Fruit fly (Drosophila melanogaster) whole organism, embryonic: ENCODE data around the gene srp.

ENCODE experiments used
- BEAF-32 ChIP-seq: fragments of 200-800 bp; sonication (Bioruptor generic); optimal IDR thresholded peaks from 3 replicates; lab custom pipeline; 2017; ENCODE audit warnings: missing biosample characterization, missing genetic modification characterization, mild to moderate bottlenecking, moderate library complexity, missing genetic modification reagents
- CG10654 ChIP-seq: fragments of 200-800 bp; sonication (Bioruptor generic); optimal IDR thresholded peaks from 2 replicates; lab custom pipeline; 2016; ENCODE audit warnings: missing biosample characterization, missing genetic modification characterization
- CG14014 ChIP-seq: fragments of 200-800 bp; sonication (Bioruptor generic); IDR thresholded peaks from 2 replicates; pipeline ENCODE4 v1.3.6; 2022; ENCODE audit warnings: missing biosample characterization, missing genetic modification characterization
- CG14667 ChIP-seq: fragments of 200-800 bp; sonication (Bioruptor generic); IDR thresholded peaks from 2 replicates; pipeline ENCODE4 v1.3.6; 2022; ENCODE audit warnings: missing biosample characterization, missing genetic modification characterization
- CG16863 ChIP-seq: fragments of 200-800 bp; sonication (Bioruptor generic); optimal IDR thresholded peaks from 3 replicates; lab custom pipeline; 2016; ENCODE audit warnings: missing biosample characterization, missing genetic modification characterization
- CG18011 ChIP-seq: fragments of 200-800 bp; sonication (Bioruptor generic); optimal IDR thresholded peaks from 2 replicates; lab custom pipeline; 2017; ENCODE audit warnings: missing biosample characterization, missing genetic modification characterization, mild to moderate bottlenecking, moderate library complexity, missing genotype
- CG2712 ChIP-seq: fragments of 200-800 bp; optimal IDR thresholded peaks from 3 replicates; lab custom pipeline; 2019; ENCODE audit warnings: missing biosample characterization, mild to moderate bottlenecking, missing genetic modification characterization, moderate library complexity
- CG2875 ChIP-seq: fragments of 200-800 bp; sonication (Bioruptor generic); optimal IDR thresholded peaks from 2 replicates; lab custom pipeline; 2017; ENCODE audit warnings: missing biosample characterization, mild to moderate bottlenecking, missing genetic modification characterization, missing genetic modification reagents
- CG32532 ChIP-seq: fragments of 200-800 bp; sonication (Bioruptor generic); IDR thresholded peaks from 2 replicates; pipeline ENCODE4 v1.3.6; 2022; ENCODE audit warnings: missing biosample characterization, missing genetic modification characterization
- CG42726 ChIP-seq: fragments of 200-800 bp; sonication (Bioruptor generic); IDR thresholded peaks from 2 replicates; pipeline ENCODE4 v1.3.6; 2022; ENCODE audit warnings: missing biosample characterization, missing genetic modification characterization; ENCODE audit not compliant: partially characterized antibody
- CG6175 ChIP-seq: fragments of 200-800 bp; sonication (Bioruptor generic); IDR thresholded peaks from 3 replicates; pipeline ENCODE4 v1.3.6; 2022; ENCODE audit warnings: missing biosample characterization, missing genetic modification characterization
- CG6813 ChIP-seq: fragments of 200-800 bp; sonication (Bioruptor generic); optimal IDR thresholded peaks from 2 replicates; lab custom pipeline; 2017; ENCODE audit warnings: missing biosample characterization, missing genetic modification characterization, mild to moderate bottlenecking, moderate library complexity, missing genetic modification reagents
- CG7556 ChIP-seq: fragments of 200-800 bp; sonication (Bioruptor generic); optimal IDR thresholded peaks from 2 replicates; lab custom pipeline; 2017; ENCODE audit warnings: missing biosample characterization, mild to moderate bottlenecking, missing genetic modification characterization
- CG7745 ChIP-seq: fragments of 200-800 bp; sonication (Bioruptor generic); optimal IDR thresholded peaks from 2 replicates; lab custom pipeline; 2018; ENCODE audit warnings: missing biosample characterization, mild to moderate bottlenecking, missing genetic modification characterization, moderate library complexity
- CG7987 ChIP-seq: fragments of 200-800 bp; sonication (Bioruptor generic); optimal IDR thresholded peaks from 2 replicates; lab custom pipeline; 2018; ENCODE audit warnings: missing biosample characterization, mild to moderate bottlenecking, missing genetic modification characterization, moderate library complexity
- CG8281 ChIP-seq: fragments of 200-800 bp; sonication (Bioruptor generic); optimal IDR thresholded peaks from 2 replicates; lab custom pipeline; 2018; ENCODE audit warnings: missing biosample characterization, mild to moderate bottlenecking, missing genetic modification characterization, moderate library complexity
- CG8765 ChIP-seq: fragments of 200-800 bp; sonication (Bioruptor generic); IDR thresholded peaks from 2 replicates; pipeline ENCODE4 v1.3.6; 2022; ENCODE audit warnings: missing biosample characterization, missing genetic modification characterization
- Chrac-16 ChIP-seq: fragments of 200-800 bp; sonication (Bioruptor generic); optimal IDR thresholded peaks from 3 replicates; lab custom pipeline; 2016; ENCODE audit warnings: missing biosample characterization, missing genetic modification characterization
- ERR ChIP-seq: fragments of 200-800 bp; sonication (Bioruptor generic); optimal IDR thresholded peaks from 2 replicates; lab custom pipeline; 2016; ENCODE audit warnings: missing biosample characterization, missing genetic modification characterization
- Ets97D ChIP-seq: fragments of 200-800 bp; sonication (Bioruptor generic); optimal IDR thresholded peaks from 3 replicates; lab custom pipeline; 2016; ENCODE audit warnings: missing biosample characterization, missing genetic modification characterization
- Fer3 ChIP-seq: fragments of 200-800 bp; sonication (Bioruptor generic); optimal IDR thresholded peaks from 2 replicates; lab custom pipeline; 2018; ENCODE audit warnings: missing biosample characterization, mild to moderate bottlenecking, missing genetic modification characterization, moderate library complexity
- HmgZ ChIP-seq: fragments of 200-800 bp; sonication (Bioruptor generic); optimal IDR thresholded peaks from 2 replicates; lab custom pipeline; 2018; ENCODE audit warnings: missing biosample characterization, mild to moderate bottlenecking, missing genetic modification characterization
- Hr3 ChIP-seq: fragments of 200-800 bp; sonication (Bioruptor generic); optimal IDR thresholded peaks from 3 replicates; lab custom pipeline; 2016; ENCODE audit warnings: missing biosample characterization, missing genetic modification characterization
- Jarid2 ChIP-seq: fragments of 200-800 bp; sonication (Bioruptor generic); optimal IDR thresholded peaks from 3 replicates; lab custom pipeline; 2017; ENCODE audit warnings: mild to moderate bottlenecking, missing biosample characterization, missing genetic modification reagents, missing genetic modification characterization
- Mrtf ChIP-seq: fragments of 200-800 bp; sonication (Bioruptor generic); IDR thresholded peaks from 3 replicates; pipeline ENCODE4 v1.3.6; 2022; ENCODE audit warnings: missing biosample characterization, missing genetic modification characterization
- Nf-YC ChIP-seq: fragments of 200-800 bp; optimal IDR thresholded peaks from 3 replicates; lab custom pipeline; 2019; ENCODE audit warnings: missing biosample characterization, mild to moderate bottlenecking, missing genetic modification characterization, moderate library complexity
- ap ChIP-seq: fragments of 200-800 bp; sonication (Bioruptor generic); IDR thresholded peaks from 2 replicates; pipeline ENCODE4 v1.3.6; 2022; ENCODE audit warnings: missing biosample characterization, missing genetic modification characterization
- ash1 ChIP-seq: fragments of 200-800 bp; sonication (Bioruptor generic); optimal IDR thresholded peaks from 2 replicates; lab custom pipeline; 2018; ENCODE audit warnings: missing biosample characterization, mild to moderate bottlenecking, missing genetic modification characterization
- chinmo ChIP-seq: fragments of 200-800 bp; sonication (Bioruptor generic); IDR thresholded peaks from 4 replicates; pipeline ENCODE4 v1.3.6; 2022; ENCODE audit warnings: missing biosample characterization, missing genetic modification characterization; ENCODE audit not compliant: partially characterized antibody
- dati ChIP-seq: fragments of 200-800 bp; sonication (Bioruptor generic); IDR thresholded peaks from 2 replicates; pipeline ENCODE4 v1.3.6; 2022; ENCODE audit warnings: missing biosample characterization, missing genetic modification characterization
- fd102C ChIP-seq: fragments of 200-800 bp; sonication (Bioruptor generic); optimal IDR thresholded peaks from 2 replicates; lab custom pipeline; 2018; ENCODE audit warnings: missing biosample characterization, mild to moderate bottlenecking, missing genetic modification characterization, moderate library complexity
- ind ChIP-seq: fragments of 200-800 bp; sonication (Bioruptor generic); optimal IDR thresholded peaks from 3 replicates; lab custom pipeline; 2016; ENCODE audit warnings: missing biosample characterization, missing genetic modification characterization
- insv ChIP-seq, 2 experiments: fragments of 200-800 bp; sonication (Bioruptor generic); optimal IDR thresholded peaks; 3 replicates each; lab custom pipeline; 2016 to 2018; ENCODE audit warnings: missing biosample characterization in 2 of 2, missing genetic modification characterization in 2 of 2
- lola ChIP-seq, 3 experiments: fragments of >200 bp in 2 of 3; fragments of 200-800 bp in 1 of 3; sonication (Bioruptor generic) in 1 of 3; optimal IDR thresholded peaks; 2 replicates each; lab custom pipeline; 2017 to 2019; ENCODE audit warnings: missing biosample characterization in 3 of 3, missing genetic modification characterization in 3 of 3, mild to moderate bottlenecking in 1 of 3, moderate library complexity in 1 of 3
- nerfin-2 ChIP-seq: fragments of 200-800 bp; sonication (Bioruptor generic); IDR thresholded peaks from 2 replicates; pipeline ENCODE4 v1.3.6; 2022; ENCODE audit warnings: missing biosample characterization, missing genetic modification characterization; ENCODE audit not compliant: partially characterized antibody
- nmo ChIP-seq: fragments of 200-800 bp; sonication (Bioruptor generic); optimal IDR thresholded peaks from 2 replicates; lab custom pipeline; 2018; ENCODE audit warnings: missing biosample characterization, mild to moderate bottlenecking, missing genetic modification characterization, moderate library complexity
- oc ChIP-seq: fragments of 200-800 bp; sonication (Bioruptor generic); optimal IDR thresholded peaks from 2 replicates; lab custom pipeline; 2018; ENCODE audit warnings: missing biosample characterization, mild to moderate bottlenecking, missing genetic modification characterization, moderate library complexity
- pb ChIP-seq: fragments of 200-800 bp; sonication (Bioruptor generic); optimal IDR thresholded peaks from 3 replicates; lab custom pipeline; 2016; ENCODE audit warnings: missing biosample characterization, missing genetic modification characterization
- repo ChIP-seq: fragments of 200-800 bp; sonication (Bioruptor generic); optimal IDR thresholded peaks from 2 replicates; lab custom pipeline; 2016; ENCODE audit warnings: missing biosample characterization, missing genetic modification characterization
- schlank ChIP-seq: fragments of 200-800 bp; sonication (Bioruptor generic); optimal IDR thresholded peaks from 2 replicates; lab custom pipeline; 2018; ENCODE audit warnings: missing biosample characterization, mild to moderate bottlenecking, missing genetic modification characterization
- so ChIP-seq: fragments of 200-800 bp; sonication (Bioruptor generic); IDR thresholded peaks from 3 replicates; pipeline ENCODE4 v1.3.6; 2022; ENCODE audit warnings: missing biosample characterization, missing genetic modification characterization
- sug ChIP-seq: fragments of 200-800 bp; optimal IDR thresholded peaks from 2 replicates; lab custom pipeline; 2019; ENCODE audit warnings: missing biosample characterization, mild to moderate bottlenecking, missing genetic modification characterization, moderate library complexity
- tgo ChIP-seq: fragments of 200-800 bp; sonication (Bioruptor generic); IDR thresholded peaks from 3 replicates; pipeline ENCODE4 v1.3.6; 2022; ENCODE audit warnings: missing biosample characterization, missing genetic modification characterization
- toy ChIP-seq: fragments of 200-800 bp; sonication (Bioruptor generic); IDR thresholded peaks from 2 replicates; pipeline ENCODE4 v1.3.6; 2022; ENCODE audit warnings: missing biosample characterization, missing genetic modification characterization
- trh ChIP-seq: fragments of 200-800 bp; sonication (Bioruptor generic); optimal IDR thresholded peaks from 2 replicates; lab custom pipeline; 2016; ENCODE audit warnings: missing biosample characterization, missing genetic modification characterization
- twi ChIP-seq: fragments of 200-800 bp; optimal IDR thresholded peaks from 2 replicates; lab custom pipeline; 2019; ENCODE audit warnings: missing biosample characterization, mild to moderate bottlenecking, missing genetic modification characterization, moderate library complexity
- usp ChIP-seq: fragments of >200 bp; optimal IDR thresholded peaks from 2 replicates; lab custom pipeline; 2017; ENCODE audit warnings: missing biosample characterization, missing genetic modification characterization
- vvl ChIP-seq: fragments of 200-800 bp; sonication (Bioruptor generic); IDR thresholded peaks from 2 replicates; pipeline ENCODE4 v1.3.6; 2022; ENCODE audit warnings: missing biosample characterization, missing genetic modification characterization
- wdn ChIP-seq: fragments of 200-800 bp; sonication (Bioruptor generic); IDR thresholded peaks from 2 replicates; pipeline ENCODE4 v1.3.6; 2022; ENCODE audit warnings: missing biosample characterization, missing genetic modification characterization
- zfh1 ChIP-seq: fragments of 200-800 bp; sonication (Bioruptor generic); IDR thresholded peaks from 3 replicates; pipeline ENCODE4 v1.3.6; 2022; ENCODE audit warnings: missing biosample characterization, missing genetic modification characterization

srp gene

dm6 chr3R:15993139-15993804 lies 7.3 kb downstream of the srp start (continued):
- TF ChIP-seq nerfin-2, result peak; percentile 51
- no peak for TF ChIP-seq repo (GFP tag; lab: Kevin White, UChicago)
- TF ChIP-seq CG14014 (GFP tag; lab: Robert Waterston, UW), result peak; percentile 26; the same call in 1 of the 2 replicates
- TF ChIP-seq CG18011 (GFP tag; lab: Kevin White, UChicago), result peak; percentile 54
- peak; percentile 23; the same call in 1 of the 3 replicates for TF ChIP-seq tgo (GFP tag; lab: Robert Waterston, UW)
- TF ChIP-seq dati (GFP tag; lab: Robert Waterston, UW), result no peak
- no peak for TF ChIP-seq CG2875 (GFP tag; lab: Kevin White, UChicago)
- no peak for TF ChIP-seq twi
- no peak for TF ChIP-seq Chrac-16
- no peak for TF ChIP-seq ERR (GFP tag; lab: Kevin White, UChicago)
- peak; percentile 56; the same call in 1 of the 2 replicates for TF ChIP-seq CG8765 (GFP tag; lab: Robert Waterston, UW)
- TF ChIP-seq CG10654 (GFP tag; lab: Kevin White, UChicago), result no peak
- TF ChIP-seq ap, result no peak
- no peak for TF ChIP-seq CG16863 (GFP tag; lab: Kevin White, UChicago)
- TF ChIP-seq Hr3 (GFP tag; lab: Kevin White, UChicago), result no peak
- peak; percentile 30 for TF ChIP-seq oc (tag; lab: Kevin White, UChicago)
- peak; percentile 93; the same call in 3 of the 4 replicates for TF ChIP-seq chinmo
- no peak for TF ChIP-seq Fer3 (tag; lab: Kevin White, UChicago)
- peak; percentile 81 for TF ChIP-seq HmgZ (tag; lab: Kevin White, UChicago)
- no peak for TF ChIP-seq wdn
- peak; percentile 99 for TF ChIP-seq Nf-YC (tag; lab: Kevin White, UChicago)
- no peak for TF ChIP-seq schlank
- TF ChIP-seq vvl (GFP tag; lab: Robert Waterston, UW), result peak; percentile 75
- TF ChIP-seq BEAF-32 (GFP tag; lab: Kevin White, UChicago), result no peak
- TF ChIP-seq CG7745 (tag; lab: Kevin White, UChicago), result no peak
- no peak for TF ChIP-seq fd102C (GFP tag; lab: Kevin White, UChicago)
- peak; percentile 47 for TF ChIP-seq CG2712
- no peak for TF ChIP-seq so (GFP tag; lab: Robert Waterston, UW)
- no peak for TF ChIP-seq toy (GFP tag; lab: Robert Waterston, UW)
- peak; percentile 12 for TF ChIP-seq nmo
- peak; percentile 59 for TF ChIP-seq Jarid2
- TF ChIP-seq Mrtf (GFP tag; lab: Robert Waterston, UW), result no peak
- TF ChIP-seq CG7556 (GFP tag; lab: Kevin White, UChicago), result no peak
- TF ChIP-seq insv (GFP tag; optimal IDR thresholded peaks at IDR 0.05; lab: Kevin White, UChicago), result no peak
- TF ChIP-seq CG14667, result no peak
- peak; percentile 50 for TF ChIP-seq CG7987 (GFP tag; lab: Kevin White, UChicago)
- TF ChIP-seq CG6813 (GFP tag; lab: Kevin White, UChicago), result no peak
- 0 out of 2 replicates have a peak, but pooled peaks have one; percentile 35 for TF ChIP-seq CG42726
- no peak for TF ChIP-seq ind (GFP tag; lab: Kevin White, UChicago)
- no peak for TF ChIP-seq zfh1 (GFP tag; lab: Robert Waterston, UW)
- peak; percentile 32; the same call in 1 of the 2 replicates for TF ChIP-seq CG32532
- TF ChIP-seq Ets97D (GFP tag; lab: Kevin White, UChicago), result no peak
- TF ChIP-seq CG8281 (tag; lab: Kevin White, UChicago), result no peak
- TF ChIP-seq usp (GFP tag; lab: Kevin White, UChicago), result no peak
- TF ChIP-seq ash1 (GFP tag; lab: Kevin White, UChicago), result peak; percentile 97
- TF ChIP-seq CG6175 (GFP tag; lab: Robert Waterston, UW), result peak; percentile 79
- TF ChIP-seq trh, result no peak
- TF ChIP-seq lola (GFP tag; optimal IDR thresholded peaks at IDR 0.05; lab: Kevin White, UChicago), result peak in 1 of 3 experiments; percentile 32
- peak; percentile 72 for TF ChIP-seq sug
- no peak for TF ChIP-seq pb (GFP tag; lab: Kevin White, UChicago)
